Fruit fly (Drosophila melanogaster): ENCODE results near the gene CG31141.

DNA sequence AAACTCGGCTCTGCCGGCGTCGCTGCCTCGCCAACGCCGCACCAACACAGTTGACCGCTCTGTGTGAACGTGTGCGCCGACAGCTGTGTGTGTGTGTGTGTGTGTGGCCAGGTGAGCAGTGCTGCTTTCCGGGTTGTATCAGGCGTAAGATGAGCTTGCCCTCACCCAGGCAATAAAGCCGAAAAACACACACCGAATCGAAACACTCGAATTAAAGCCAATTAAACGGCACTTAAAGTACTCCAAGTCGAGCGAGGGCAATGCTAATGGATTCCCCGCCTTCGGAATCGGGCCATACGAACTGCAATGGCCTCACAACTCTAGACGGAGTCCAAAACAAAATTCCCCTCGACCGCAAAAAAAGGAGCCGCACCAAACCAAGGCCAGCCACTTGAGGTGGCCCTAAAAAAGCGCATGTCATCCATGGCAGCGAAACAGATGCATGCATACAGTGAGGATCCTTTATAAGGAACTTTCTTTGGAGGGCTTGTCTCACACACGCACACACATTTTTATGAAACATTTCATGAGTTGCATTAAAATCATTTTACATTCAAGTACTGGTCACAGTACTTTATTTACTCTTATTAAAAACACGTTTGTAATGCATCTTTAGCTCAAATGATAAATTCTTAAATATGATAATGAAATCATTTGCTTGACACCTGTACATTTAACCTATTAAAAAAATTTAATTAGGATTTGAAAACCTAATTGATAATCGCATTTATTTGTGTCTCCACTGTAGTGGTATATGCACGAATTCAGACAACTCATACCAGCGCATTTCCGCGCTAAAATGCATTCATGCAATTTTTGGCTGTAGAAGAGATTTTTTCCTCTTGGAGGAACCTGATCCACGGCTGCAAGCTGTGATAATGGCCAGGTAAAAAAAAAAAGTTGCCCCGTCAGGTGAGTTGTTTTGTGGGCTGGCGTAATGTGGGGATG lies 25.6 kb downstream of the CG31141 start:
- TF ChIP-seq psq (GFP tag; optimal IDR thresholded peaks at IDR 0.05) (peak; percentile 86), Abd-B (GFP tag; optimal IDR thresholded peaks at IDR 0.05) (no peak)

All from whole organism, wandering third instar larva.